Worm (Caenorhabditis elegans) whole organism, young adult: ENCODE data around the gene cec-6.

Source experiments
- F55B11.4 ChIP-seq: sonication (generic microtip); optimal IDR thresholded peaks from 2 replicates; lab custom pipeline; 2016; ENCODE audit warnings: missing compliant biosample characterization, missing genetic modification characterization, borderline replicate concordance; ENCODE audit not compliant: insufficient read depth
- Y53F4B.3 ChIP-seq: fragments of 200-800 bp; sonication (Bioruptor generic); IDR thresholded peaks from 2 replicates; pipeline ENCODE4 v1.3.6; 2022; ENCODE audit warnings: missing genetic modification reagents, missing genetic modification characterization, missing compliant biosample characterization
- athp-1 ChIP-seq: sonication (generic microtip); optimal IDR thresholded peaks from 2 replicates; lab custom pipeline; 2017; ENCODE audit warnings: mild to moderate bottlenecking, missing genetic modification characterization, missing compliant biosample characterization
- ceh-100 ChIP-seq: fragments of 200-800 bp; sonication (Bioruptor generic); IDR thresholded peaks from 2 replicates; pipeline ENCODE4 v1.3.6; 2022; ENCODE audit warnings: missing genetic modification reagents, missing genetic modification characterization, missing compliant biosample characterization
- efl-1 ChIP-seq: fragments of 150-350 bp; optimal IDR thresholded peaks from 2 replicates; lab custom pipeline; 2014; ENCODE audit warnings: missing biosample characterization, missing genetic modification reagents, missing genetic modification characterization
- ekl-4 ChIP-seq: fragments of 200-800 bp; sonication (Bioruptor generic); IDR thresholded peaks from 2 replicates; pipeline ENCODE4 v1.3.6; 2022; ENCODE audit warnings: missing genetic modification reagents, missing genetic modification characterization, missing compliant biosample characterization
- hmg-20 ChIP-seq: fragments of 200-800 bp; sonication (Bioruptor generic); IDR thresholded peaks from 2 replicates; pipeline ENCODE4 v1.3.6; 2022; ENCODE audit warnings: missing genetic modification reagents, missing genetic modification characterization, missing compliant biosample characterization
- pha-4 ChIP-seq: fragments of 150-350 bp; sonication (generic microtip); optimal IDR thresholded peaks from 2 replicates; lab custom pipeline; 2014; ENCODE audit warnings: missing biosample characterization, missing genetic modification reagents, missing genetic modification characterization
- snpc-1.3 ChIP-seq: sonication (generic microtip); optimal IDR thresholded peaks from 2 replicates; lab custom pipeline; 2017; ENCODE audit warnings: missing genetic modification characterization, mild to moderate bottlenecking, missing compliant biosample characterization, antibody characterized with exemption, moderate library complexity, missing genotype, missing genetic modification reagents; ENCODE audit not compliant: insufficient read depth
- unc-130 ChIP-seq: sonication (generic microtip); optimal IDR thresholded peaks from 2 replicates; lab custom pipeline; 2016; ENCODE audit warnings: missing genetic modification reagents, missing genetic modification characterization, missing compliant biosample characterization

ce11 chrIV:5592956-5593355, 48.3 kb downstream of the cec-6 start:
- TF ChIP-seq ekl-4 (GFP tag; lab: Robert Waterston, UW): no peak
- TF ChIP-seq Y53F4B.3: no peak
- no peak for TF ChIP-seq athp-1 (tag; lab: Kevin White, UChicago)
- TF ChIP-seq F55B11.4: no peak
- TF ChIP-seq snpc-1.3 (tag; lab: Kevin White, UChicago): no peak
- no peak for TF ChIP-seq pha-4 (tag; lab: Kevin White, UChicago)
- TF ChIP-seq efl-1 (GFP tag; lab: Kevin White, UChicago): no peak
- TF ChIP-seq unc-130 (GFP tag; lab: Kevin White, UChicago): no peak
- TF ChIP-seq hmg-20 (GFP tag; lab: Robert Waterston, UW): no peak
- no peak for TF ChIP-seq ceh-100 (GFP tag; lab: Robert Waterston, UW)
